Worm (Caenorhabditis elegans) whole organism, L3 larva: ENCODE measurements around the gene cox-6C.

Experiments used
- R02D3.7 ChIP-seq: fragments of 150-350 bp; optimal IDR thresholded peaks from 2 replicates; lab custom pipeline; 2014; ENCODE audit warnings: missing biosample characterization, missing genetic modification characterization
- aly-2 ChIP-seq: fragments of 150-350 bp; optimal IDR thresholded peaks from 2 replicates; lab custom pipeline; 2014; ENCODE audit warnings: missing biosample characterization, missing genetic modification characterization
- ama-1 ChIP-seq: fragments of 150-350 bp; optimal IDR thresholded peaks from 2 replicates; lab custom pipeline; 2018
- ceh-16 ChIP-seq: sonication (generic microtip); optimal IDR thresholded peaks from 2 replicates; lab custom pipeline; 2017; ENCODE audit warnings: missing biosample characterization, missing genetic modification characterization
- ceh-82 ChIP-seq: fragments of 150-350 bp; optimal IDR thresholded peaks from 2 replicates; lab custom pipeline; 2014; ENCODE audit warnings: missing biosample characterization, missing genetic modification characterization
- ceh-9 ChIP-seq: sonication (generic microtip); optimal IDR thresholded peaks from 2 replicates; lab custom pipeline; 2018; ENCODE audit warnings: missing biosample characterization, missing genetic modification characterization
- egl-27 ChIP-seq: sonication (generic microtip); optimal IDR thresholded peaks from 4 replicates; lab custom pipeline; 2017; ENCODE audit warnings: missing biosample characterization, missing genetic modification reagents, missing genetic modification characterization
- egl-5 ChIP-seq: fragments of 150-350 bp; optimal IDR thresholded peaks from 2 replicates; lab custom pipeline; 2017; ENCODE audit warnings: missing biosample characterization, missing genetic modification reagents, missing genetic modification characterization, inconsistent platforms
- elt-2 ChIP-seq: sonication (generic microtip); optimal IDR thresholded peaks from 2 replicates; lab custom pipeline; 2016; ENCODE audit warnings: missing genetic modification reagents, mild to moderate bottlenecking, missing genetic modification characterization, missing compliant biosample characterization
- fkh-10 ChIP-seq: sonication (generic microtip); optimal IDR thresholded peaks from 2 replicates; lab custom pipeline; 2017; ENCODE audit warnings: missing biosample characterization, missing genetic modification reagents, missing genetic modification characterization
- fkh-2 ChIP-seq: fragments of 150-350 bp; optimal IDR thresholded peaks from 2 replicates; lab custom pipeline; 2014; ENCODE audit warnings: missing biosample characterization, missing genetic modification reagents, missing genetic modification characterization
- hmg-11 ChIP-seq: sonication (generic microtip); optimal IDR thresholded peaks from 2 replicates; lab custom pipeline; 2016; ENCODE audit warnings: missing genetic modification characterization, missing compliant biosample characterization
- jun-1 ChIP-seq: fragments of 150-350 bp; optimal IDR thresholded peaks from 2 replicates; lab custom pipeline; 2014; ENCODE audit warnings: missing biosample characterization, missing genetic modification reagents, missing genetic modification characterization
- lin-15B ChIP-seq: fragments of 150-350 bp; optimal IDR thresholded peaks from 2 replicates; lab custom pipeline; 2014; ENCODE audit warnings: missing biosample characterization, missing genetic modification characterization
- lin-39 ChIP-seq: fragments of 150-350 bp; optimal IDR thresholded peaks from 2 replicates; lab custom pipeline; 2018; ENCODE audit warnings: missing biosample characterization, missing genetic modification reagents, missing genetic modification characterization
- nfya-1 ChIP-seq: sonication (generic microtip); optimal IDR thresholded peaks from 2 replicates; lab custom pipeline; 2017; ENCODE audit warnings: missing genetic modification characterization, mild to moderate bottlenecking, missing compliant biosample characterization, antibody characterized with exemption, moderate library complexity; ENCODE audit not compliant: insufficient read depth
- nhr-11 ChIP-seq: fragments of 150-350 bp; optimal IDR thresholded peaks from 2 replicates; lab custom pipeline; 2014; ENCODE audit warnings: missing biosample characterization, missing genetic modification characterization
- nhr-12 ChIP-seq: fragments of 150-350 bp; optimal IDR thresholded peaks from 2 replicates; lab custom pipeline; 2014; ENCODE audit warnings: missing biosample characterization, missing genetic modification characterization
- nhr-25 ChIP-seq: sonication (generic microtip); optimal IDR thresholded peaks from 2 replicates; lab custom pipeline; 2017; ENCODE audit warnings: missing biosample characterization, missing genetic modification characterization
- nhr-28 ChIP-seq: fragments of 150-350 bp; optimal IDR thresholded peaks from 2 replicates; lab custom pipeline; 2014; ENCODE audit warnings: missing biosample characterization, missing genetic modification characterization
- nhr-43 ChIP-seq: sonication (generic microtip); optimal IDR thresholded peaks from 2 replicates; lab custom pipeline; 2016; ENCODE audit warnings: mild to moderate bottlenecking, missing genetic modification characterization, missing compliant biosample characterization; ENCODE audit not compliant: poor library complexity, severe bottlenecking
- nhr-67 ChIP-seq: fragments of 150-350 bp; optimal IDR thresholded peaks from 2 replicates; lab custom pipeline; 2014; ENCODE audit warnings: missing biosample characterization, missing genetic modification characterization
- nhr-76 ChIP-seq: fragments of 150-350 bp; sonication (generic microtip); optimal IDR thresholded peaks from 5 replicates; lab custom pipeline; 2014; ENCODE audit warnings: missing biosample characterization, missing genetic modification characterization
- nhr-77 ChIP-seq: fragments of 150-350 bp; optimal IDR thresholded peaks from 2 replicates; lab custom pipeline; 2014; ENCODE audit warnings: missing biosample characterization, missing genetic modification characterization
- pha-4 ChIP-seq: fragments of 150-350 bp; optimal IDR thresholded peaks from 2 replicates; lab custom pipeline; 2014; ENCODE audit warnings: missing biosample characterization, missing genetic modification reagents, missing genetic modification characterization
- pqm-1 ChIP-seq: fragments of 150-350 bp; optimal IDR thresholded peaks from 2 replicates; lab custom pipeline; 2017; ENCODE audit warnings: missing biosample characterization, missing genetic modification characterization, inconsistent platforms
- sea-2 ChIP-seq: fragments of 150-350 bp; sonication (generic microtip); optimal IDR thresholded peaks from 4 replicates; lab custom pipeline; 2014; ENCODE audit warnings: missing biosample characterization, missing genetic modification reagents, missing genetic modification characterization
- skn-1 ChIP-seq: fragments of 150-350 bp; optimal IDR thresholded peaks from 2 replicates; lab custom pipeline; 2014; ENCODE audit warnings: missing biosample characterization, missing genetic modification characterization
- snpc-4 ChIP-seq: fragments of 150-350 bp; optimal IDR thresholded peaks from 2 replicates; lab custom pipeline; 2014; ENCODE audit warnings: missing biosample characterization, missing genetic modification characterization
- tbx-2 ChIP-seq: sonication (generic microtip); optimal IDR thresholded peaks from 2 replicates; lab custom pipeline; 2016; ENCODE audit warnings: mild to moderate bottlenecking, missing genetic modification characterization, missing compliant biosample characterization
- unc-62 ChIP-seq: fragments of 150-350 bp; sonication (generic microtip); optimal IDR thresholded peaks from 4 replicates; lab custom pipeline; 2014; ENCODE audit warnings: missing biosample characterization, missing genetic modification reagents, missing genetic modification characterization
- zag-1 ChIP-seq: fragments of 150-350 bp; optimal IDR thresholded peaks from 2 replicates; lab custom pipeline; 2014; ENCODE audit warnings: missing biosample characterization, missing genetic modification characterization
- ztf-11 ChIP-seq: fragments of 150-350 bp; optimal IDR thresholded peaks from 2 replicates; lab custom pipeline; 2014; ENCODE audit warnings: missing biosample characterization, missing genetic modification characterization
- ztf-4 ChIP-seq: fragments of 150-350 bp; optimal IDR thresholded peaks from 2 replicates; lab custom pipeline; 2014; ENCODE audit warnings: missing biosample characterization, missing genetic modification characterization

cox-6C gene

DNA sequence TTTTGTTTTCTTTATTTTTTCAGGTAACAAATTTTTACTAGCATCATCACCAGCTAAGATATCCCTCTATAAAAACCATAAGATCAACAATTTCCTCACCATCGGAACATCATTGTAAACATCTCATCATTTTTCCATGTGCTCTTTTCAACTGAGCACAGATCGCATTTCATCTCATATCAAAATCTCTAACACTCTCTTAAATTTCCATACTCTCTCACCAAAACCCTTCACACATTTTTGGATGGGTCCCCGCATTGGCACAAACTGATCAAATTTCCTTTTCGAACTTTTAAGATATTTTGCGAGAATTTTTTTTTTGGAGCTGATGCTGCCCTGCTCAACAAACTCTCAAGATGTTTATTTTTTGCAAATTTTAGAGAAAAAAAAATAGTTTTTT, 49.1 kb upstream of the cox-6C start:
- TF ChIP-seq ceh-9 (tag; lab: Kevin White, UChicago) (no peak), pqm-1 (no peak), ceh-16 (tag; lab: Kevin White, UChicago) (no peak), nfya-1 (tag; lab: Kevin White, UChicago) (no peak), fkh-2 (no peak), ceh-82 (tag; lab: Kevin White, UChicago) (no peak), ztf-11 (tag; lab: Kevin White, UChicago) (no peak), nhr-12 (tag; lab: Kevin White, UChicago) (no peak), jun-1 (tag; lab: Kevin White, UChicago) (no peak)
- TF ChIP-seq, all 47 proteins: peak for 0

DNA sequence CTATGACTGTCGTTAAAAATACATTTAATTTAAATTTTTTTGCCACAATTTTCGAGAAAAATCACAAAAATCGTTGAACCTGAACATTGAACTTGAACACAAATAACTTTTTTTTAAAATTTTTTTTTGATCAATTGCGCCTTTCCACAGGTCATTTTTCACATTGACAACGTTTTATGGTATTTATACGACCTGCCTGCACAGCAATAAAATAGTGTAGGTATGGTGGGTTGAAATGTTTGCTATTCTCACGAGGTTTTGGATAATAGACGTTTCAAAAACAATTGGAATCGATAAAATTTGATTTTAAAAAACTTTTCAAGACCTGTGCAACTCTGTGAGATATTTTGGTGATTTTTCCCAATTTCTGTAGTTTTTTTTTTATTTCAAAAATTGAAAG, 48.3 kb upstream of the cox-6C start:
- no peak for TF ChIP-seq zag-1 (tag; lab: Kevin White, UChicago)
- no peak for TF ChIP-seq hmg-11 (tag; lab: Kevin White, UChicago)
- peak; percentile 3 for TF ChIP-seq pha-4 (tag; lab: Kevin White, UChicago)

DNA sequence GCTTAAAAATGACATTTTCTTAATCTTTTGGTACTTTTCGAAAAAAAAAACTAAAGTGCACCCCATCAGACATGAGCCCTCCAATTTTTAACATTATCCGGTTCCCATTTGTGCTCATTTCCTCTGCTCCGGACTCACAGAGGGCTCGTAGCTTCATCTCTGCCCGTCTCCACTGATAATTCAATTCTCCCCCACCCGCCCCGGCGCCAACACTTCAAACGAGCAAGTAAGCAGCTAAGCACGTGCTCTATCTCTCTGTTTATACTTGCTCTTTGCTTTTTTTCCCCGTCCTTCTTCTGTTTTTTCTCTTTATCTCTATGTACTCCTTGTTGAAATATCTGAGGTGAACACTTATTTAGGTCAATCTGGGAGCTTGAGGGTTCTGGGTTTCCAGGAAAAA, 47.3 kb upstream of the cox-6C start, which contains the start of gene T05C7.9:
Gene T05C7.9, plus strand, starts transcription at position 72 of the 400 bp plus-strand sequence.
- TF ChIP-seq zag-1 (tag; lab: Kevin White, UChicago) (no peak), nfya-1 (tag; lab: Kevin White, UChicago) (peak; percentile 18), R02D3.7 (tag; lab: Kevin White, UChicago) (no peak), pha-4 (tag; lab: Kevin White, UChicago) (peak; percentile 78)

DNA sequence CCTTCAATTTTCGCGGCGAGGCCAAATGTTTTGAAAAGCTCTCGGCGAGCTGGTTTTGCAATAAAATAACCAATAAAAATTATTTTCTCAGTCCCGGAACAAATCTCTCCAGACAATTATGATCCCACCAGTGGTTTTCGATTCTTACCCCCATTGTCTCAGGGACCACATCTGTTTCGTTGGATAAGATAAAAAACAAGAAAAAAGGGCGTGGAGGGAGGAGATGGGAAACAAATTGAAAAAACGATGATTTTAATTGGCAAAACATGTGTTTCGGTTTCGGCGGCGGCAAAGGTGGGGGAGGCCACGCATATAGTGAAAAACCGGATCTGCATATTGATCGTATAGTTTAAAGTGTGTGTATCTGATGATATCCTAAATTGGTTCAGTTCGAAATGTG, 45.6 kb upstream of the cox-6C start:
- TF ChIP-seq ztf-11 (tag; lab: Kevin White, UChicago), result no peak
- TF ChIP-seq unc-62, result no peak
- no peak for TF ChIP-seq nhr-67
- no peak for TF ChIP-seq nhr-77
- TF ChIP-seq skn-1 (tag; lab: Kevin White, UChicago), result no peak
- TF ChIP-seq ama-1 (lab: Kevin White, UChicago), result no peak
- TF ChIP-seq nhr-25, result no peak
- no peak for TF ChIP-seq nhr-11 (tag; lab: Kevin White, UChicago)
- TF ChIP-seq sea-2 (GFP tag; lab: Kevin White, UChicago), result no peak
- TF ChIP-seq ceh-16 (tag; lab: Kevin White, UChicago), result no peak
- TF ChIP-seq snpc-4 (tag; lab: Kevin White, UChicago), result no peak
- no peak for TF ChIP-seq fkh-10
- no peak for TF ChIP-seq R02D3.7 (tag; lab: Kevin White, UChicago)

DNA sequence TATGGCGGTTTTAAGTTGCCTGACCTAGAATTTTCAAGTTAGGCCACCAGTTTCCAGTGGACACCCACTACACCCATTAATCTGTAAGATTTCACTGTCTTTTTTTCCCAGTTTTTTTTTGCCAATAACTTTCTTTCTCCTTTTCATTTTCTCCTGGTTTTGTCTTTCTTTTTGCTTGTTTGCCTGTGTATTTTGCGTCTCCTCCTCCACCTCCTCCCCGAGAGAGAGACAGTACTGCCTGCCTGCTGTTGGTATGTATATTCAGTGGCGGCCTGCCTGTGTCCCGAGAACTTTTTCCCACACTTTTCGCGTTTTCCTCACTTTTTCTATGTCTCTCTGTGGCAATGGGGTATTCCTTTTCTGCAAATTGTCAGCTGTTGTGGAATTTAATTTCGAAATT, 45.1 kb upstream of the cox-6C start:
- no peak for TF ChIP-seq fkh-2
- peak; percentile 44 for TF ChIP-seq hmg-11 (tag; lab: Kevin White, UChicago)
- TF ChIP-seq nhr-43, result no peak
- peak; percentile 53 for TF ChIP-seq pha-4 (tag; lab: Kevin White, UChicago)
- no peak for TF ChIP-seq nhr-28 (tag; lab: Kevin White, UChicago)
- no peak for TF ChIP-seq ztf-4
- no peak for TF ChIP-seq ama-1 (lab: Kevin White, UChicago)
- no peak for TF ChIP-seq skn-1 (tag; lab: Kevin White, UChicago)
- no peak for TF ChIP-seq nhr-11 (tag; lab: Kevin White, UChicago)

DNA sequence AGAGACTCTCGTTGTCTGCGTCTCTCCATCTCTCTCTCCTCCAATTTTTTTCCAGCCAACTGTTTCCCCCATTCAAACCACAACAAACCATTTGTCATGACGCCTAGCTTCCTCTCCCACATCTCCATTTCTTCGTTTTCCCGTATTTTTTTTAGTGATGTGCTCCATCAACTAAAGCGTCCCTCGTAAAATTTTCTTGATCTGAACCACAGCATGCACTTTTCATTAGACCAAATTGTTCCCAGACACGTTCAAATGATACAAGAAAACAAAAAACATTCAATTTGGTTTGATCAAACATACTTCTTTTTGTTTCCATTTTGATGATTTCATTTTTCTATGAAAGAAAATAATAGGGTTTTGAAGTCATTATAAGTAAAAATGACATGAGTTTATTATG, 44.2 kb upstream of the cox-6C start:
- no peak for TF ChIP-seq snpc-4 (tag; lab: Kevin White, UChicago)
- TF ChIP-seq lin-39 (tag; lab: Kevin White, UChicago), result peak; percentile 20

DNA sequence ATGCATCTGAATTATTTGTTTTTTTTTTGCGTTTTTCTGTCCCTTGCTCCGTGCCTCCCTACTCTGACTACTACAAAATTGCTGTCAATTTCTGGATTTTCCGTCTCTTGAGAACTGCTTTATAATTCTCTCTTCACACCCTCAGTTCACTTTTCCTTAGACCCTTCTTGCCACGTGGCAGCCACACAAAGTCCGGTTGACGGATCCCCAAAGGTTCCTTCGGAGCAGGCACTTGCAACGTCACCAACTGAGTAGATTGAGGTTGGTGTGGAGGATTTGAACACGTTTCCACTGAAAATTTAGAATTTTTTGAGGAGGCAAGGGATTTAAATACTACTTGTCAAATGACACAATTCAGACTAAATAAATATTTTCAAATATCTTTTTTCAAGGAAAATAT, 39.8 kb upstream of the cox-6C start:
- TF ChIP-seq pqm-1 (no peak), egl-27 (tag; lab: Kevin White, UChicago) (no peak), nhr-76 (no peak), unc-62 (no peak), egl-5 (tag; lab: Kevin White, UChicago) (no peak), nhr-28 (tag; lab: Kevin White, UChicago) (no peak), ama-1 (lab: Kevin White, UChicago) (no peak), nhr-67 (no peak), pha-4 (tag; lab: Kevin White, UChicago) (no peak), tbx-2 (tag; lab: Kevin White, UChicago) (no peak), elt-2 (tag; lab: Kevin White, UChicago) (no peak), R02D3.7 (tag; lab: Kevin White, UChicago) (no peak), ztf-11 (tag; lab: Kevin White, UChicago) (no peak), aly-2 (tag; lab: Kevin White, UChicago) (no peak), nfya-1 (tag; lab: Kevin White, UChicago) (no peak), ceh-9 (tag; lab: Kevin White, UChicago) (no peak), ceh-82 (tag; lab: Kevin White, UChicago) (no peak), lin-15B (tag; lab: Kevin White, UChicago) (no peak)
